Worm (Caenorhabditis elegans) whole organism, L4 larva: ENCODE results near the gene eelo-1.

Experiments
- D1046.2 ChIP-seq: fragments of 200-800 bp; sonication (Bioruptor generic); IDR thresholded peaks from 2 replicates; pipeline ENCODE4 v1.3.6; 2022; ENCODE audit warnings: missing genetic modification characterization, missing compliant biosample characterization
- nhr-11 ChIP-seq: fragments of 150-350 bp; optimal IDR thresholded peaks from 2 replicates; lab custom pipeline; 2014; ENCODE audit warnings: missing biosample characterization, missing genetic modification characterization
- nhr-237 ChIP-seq: sonication (generic microtip); optimal IDR thresholded peaks from 2 replicates; lab custom pipeline; 2017; ENCODE audit warnings: missing biosample characterization, missing genetic modification characterization
- set-16 ChIP-seq: fragments of 200-800 bp; sonication (Bioruptor generic); IDR thresholded peaks from 2 replicates; pipeline ENCODE4 v1.3.6; 2022; ENCODE audit warnings: missing genetic modification reagents, missing genetic modification characterization, missing compliant biosample characterization
- unc-62 ChIP-seq, 3 experiments: fragments of 150-350 bp in 1 of 3; sonication (generic microtip); optimal IDR thresholded peaks in 2 of 3; peaks in 1 of 3; 1 replicate in 1 of 3; 2 replicates in 2 of 3; lab custom pipeline; 2014 to 2017; ENCODE audit warnings: missing biosample characterization in 3 of 3, missing genetic modification characterization in 3 of 3, missing genetic modification reagents in 3 of 3, missing genotype in 1 of 3

- TF ChIP-seq set-16 (GFP tag; lab: Robert Waterston, UW), result no peak
- TF ChIP-seq D1046.2 (GFP tag; lab: Robert Waterston, UW), result no peak
- TF ChIP-seq unc-62 (GFP tag; optimal IDR thresholded peaks at IDR 0.05 in 1 of 2; lab: Kevin White, UChicago), result no peak
- TF ChIP-seq unc-62 (tag; optimal IDR thresholded peaks at IDR 0.05; lab: Kevin White, UChicago), result no peak
- no peak for TF ChIP-seq nhr-11
- TF ChIP-seq nhr-237 (tag; lab: Kevin White, UChicago), result no peak
These were observed 25.4 kb downstream of the eelo-1 start, which contains the start of gene snf-6 for ce11 chrIII:1532777-1533473.
